Worm (Caenorhabditis elegans): ENCODE data around the gene AH9.6.
A peak's percentile ranks its signal among the peaks of the same experiment; 100 is the strongest.

DNA sequence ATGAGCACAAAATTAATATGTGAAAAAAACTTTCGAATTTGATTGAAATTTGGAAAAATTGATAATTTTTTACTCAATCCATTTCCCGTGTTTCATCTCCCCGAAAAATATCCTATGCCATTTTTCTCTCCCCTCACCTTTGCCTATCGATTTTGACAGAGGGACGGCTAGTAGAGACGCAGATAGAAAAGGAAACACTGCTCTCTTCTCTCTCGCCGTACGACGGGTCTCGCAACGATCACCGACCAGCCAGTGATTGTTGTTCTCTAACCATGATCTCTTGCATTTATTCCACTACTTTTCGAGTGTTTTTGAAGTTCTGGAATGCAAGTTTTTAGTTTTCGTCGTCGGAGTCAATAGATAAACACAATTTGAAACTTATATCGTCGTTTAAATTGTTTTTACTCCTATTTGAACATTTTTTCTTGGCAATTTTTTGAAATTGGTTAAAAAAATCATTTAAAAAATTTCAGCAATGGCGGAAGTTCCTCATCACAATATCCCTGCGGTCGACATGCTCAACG is 30.4 kb downstream of the AH9.6 start, which contains the start of gene vha-15:
- TF ChIP-seq W03F9.2 (tag; optimal IDR thresholded peaks at IDR 0.05): peak; percentile 77
- no peak for TF ChIP-seq dao-5 (tag; optimal IDR thresholded peaks at IDR 0.05)
